1 fruit fly cellular context compared by ENCODE assay signal in the genomic region with DNA sequence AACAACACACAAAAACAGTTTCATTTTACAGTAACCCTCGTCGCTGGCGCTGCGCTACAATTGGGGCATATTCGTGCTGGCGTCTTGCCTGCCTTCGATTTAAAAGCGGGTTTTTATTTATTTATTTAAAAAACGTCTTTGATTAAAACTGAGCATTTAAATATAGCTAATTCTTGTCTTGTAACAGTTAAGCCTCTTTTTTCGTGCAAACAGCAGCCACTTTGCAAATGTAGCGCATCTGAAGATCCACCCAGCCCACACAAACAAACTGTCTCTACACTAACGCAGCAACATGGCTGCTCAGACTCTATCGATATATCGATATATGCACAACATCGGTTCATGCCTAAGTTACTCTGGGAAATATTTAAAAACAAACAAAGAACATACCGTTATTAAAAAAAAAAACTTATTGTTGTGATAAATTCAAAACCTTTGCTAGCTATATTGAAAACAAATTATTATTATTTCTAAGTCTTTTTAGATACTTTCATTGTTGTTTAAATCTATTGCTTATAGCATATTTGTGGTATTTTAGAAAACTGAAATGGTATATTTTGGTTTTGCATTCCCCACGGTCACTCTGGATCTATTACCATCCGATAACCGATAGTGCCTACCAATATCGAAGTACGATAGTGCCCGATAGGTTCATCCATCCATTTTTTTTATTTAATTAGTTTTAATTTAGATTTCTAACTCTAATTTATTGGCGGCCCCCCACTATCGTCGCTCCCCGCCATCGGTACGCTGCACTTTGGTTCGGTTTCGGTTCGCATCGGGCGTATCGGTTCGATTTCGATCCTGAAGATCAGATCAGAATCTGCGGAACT.
TF ChIP-seq lines count a peak whose summit lies in the region.

A gene (minus strand): TSS at position 287 of the 833 bp plus-strand sequence.
A gene (plus strand): TSS at position 615 of the 833 bp plus-strand sequence.

TF ChIP-seq in whole organism, embryonic, 481 proteins besides CTCF, POLR2A, EP300 and RAD21 (continued from another document and continues in another):
- TF ChIP-seq nau (GFP tag; optimal IDR thresholded peaks at IDR 0.05; lab: Kevin White, UChicago) (peak; percentile 36), CG31365 (tag; optimal IDR thresholded peaks at IDR 0.05; lab: Kevin White, UChicago) (peak; percentile 34), ac (GFP tag; optimal IDR thresholded peaks at IDR 0.05; lab: Kevin White, UChicago) (peak; percentile 52), lbe (GFP tag; optimal IDR thresholded peaks at IDR 0.05; lab: Kevin White, UChicago) (peak; percentile 79), gem (tag; optimal IDR thresholded peaks at IDR 0.05; lab: Kevin White, UChicago) (peak; percentile 91), Poxn (GFP tag; IDR thresholded peaks at IDR 0.05; lab: Robert Waterston, UW) (no peak; the same call in 1 of the 2 replicates), CG43689 (GFP tag; IDR thresholded peaks at IDR 0.05; lab: Robert Waterston, UW) (no peak), nerfin-1 (tag; optimal IDR thresholded peaks at IDR 0.05; lab: Kevin White, UChicago) (peak; percentile 74), CG5245 (GFP tag; optimal IDR thresholded peaks at IDR 0.05; lab: Kevin White, UChicago) (peak; percentile 70), CG6654 (GFP tag; optimal IDR thresholded peaks at IDR 0.05; lab: Kevin White, UChicago) (peak; percentile 49), dmrt99B (tag; optimal IDR thresholded peaks at IDR 0.05; lab: Kevin White, UChicago) (peak; percentile 82), Bgb (GFP tag; IDR thresholded peaks at IDR 0.05; lab: Robert Waterston, UW; ENCODE audit: partially characterized antibody) (peak; percentile 68), CG13775 (GFP tag; optimal IDR thresholded peaks at IDR 0.05; lab: Kevin White, UChicago) (peak; percentile 91), CG1529 (GFP tag; optimal IDR thresholded peaks at IDR 0.05; lab: Kevin White, UChicago) (peak; percentile 68), btn (GFP tag; optimal IDR thresholded peaks at IDR 0.05; lab: Kevin White, UChicago) (peak; percentile 65), Usf (GFP tag; optimal IDR thresholded peaks at IDR 0.05; lab: Kevin White, UChicago) (peak; percentile 77), NK7.1 (GFP tag; optimal IDR thresholded peaks at IDR 0.05; lab: Kevin White, UChicago) (peak; percentile 60), CG6791 (GFP tag; IDR thresholded peaks at IDR 0.05; lab: Robert Waterston, UW; ENCODE audit: partially characterized antibody) (peak; percentile 55; the same call in 1 of the 3 replicates), CG10321 (GFP tag; IDR thresholded peaks at IDR 0.05; lab: Robert Waterston, UW) (peak; percentile 58; the same call in 1 of the 2 replicates), BEAF-32 (GFP tag; optimal IDR thresholded peaks at IDR 0.05; lab: Kevin White, UChicago) (peak; percentile 85), tll (GFP tag; optimal IDR thresholded peaks at IDR 0.05; lab: Kevin White, UChicago) (peak in 1 of 2 experiments; percentile 50), CG2678 (tag; optimal IDR thresholded peaks at IDR 0.05; lab: Kevin White, UChicago) (peak; percentile 89), zfh2 (GFP tag; optimal IDR thresholded peaks at IDR 0.05; lab: Kevin White, UChicago) (peak; percentile 88), ato (GFP tag; IDR thresholded peaks at IDR 0.05; lab: Robert Waterston, UW; ENCODE audit: partially characterized antibody) (peak; percentile 28), lmd (GFP tag; IDR thresholded peaks at IDR 0.05; lab: Robert Waterston, UW) (peak; percentile 91), CG13123 (GFP tag; optimal IDR thresholded peaks at IDR 0.05; lab: Kevin White, UChicago) (peak; percentile 81), Lpt (GFP tag; optimal IDR thresholded peaks at IDR 0.05; lab: Kevin White, UChicago) (no peak), CG1792 (GFP tag; optimal IDR thresholded peaks at IDR 0.05; lab: Kevin White, UChicago) (peak; percentile 77), gcm (GFP tag; optimal IDR thresholded peaks at IDR 0.05; lab: Kevin White, UChicago) (peak; percentile 81), CG12071 (GFP tag; optimal IDR thresholded peaks at IDR 0.05; lab: Kevin White, UChicago) (no peak), Sry-β (GFP tag; optimal IDR thresholded peaks at IDR 0.05; lab: Kevin White, UChicago) (peak; percentile 40), CG18619 (GFP tag; optimal IDR thresholded peaks at IDR 0.05; lab: Kevin White, UChicago) (peak; percentile 79), CG8089 (GFP tag; optimal IDR thresholded peaks at IDR 0.05; lab: Kevin White, UChicago) (peak; percentile 86), CG2202 (tag; optimal IDR thresholded peaks at IDR 0.05; lab: Kevin White, UChicago) (peak; percentile 75), kah (GFP tag; optimal IDR thresholded peaks at IDR 0.05; lab: Kevin White, UChicago) (peak; percentile 62), kni (GFP tag; optimal IDR thresholded peaks at IDR 0.05; lab: Kevin White, UChicago) (no peak), Atf6 (GFP tag; IDR thresholded peaks at IDR 0.05; lab: Robert Waterston, UW) (peak; percentile 87), Ets65A (GFP tag; lab: Kevin White, UChicago) (peak; percentile 98), CG16813 (GFP tag; IDR thresholded peaks at IDR 0.05; lab: Robert Waterston, UW; ENCODE audit: partially characterized antibody) (peak; percentile 74), Fer3 (tag; optimal IDR thresholded peaks at IDR 0.05; lab: Kevin White, UChicago) (peak; percentile 87), Dek (tag; optimal IDR thresholded peaks at IDR 0.05; lab: Kevin White, UChicago) (peak; percentile 79), pzg (GFP tag; optimal IDR thresholded peaks at IDR 0.05; lab: Kevin White, UChicago) (peak; percentile 47), CG13894 (tag; optimal IDR thresholded peaks at IDR 0.05; lab: Kevin White, UChicago) (peak; percentile 71), phol (tag; optimal IDR thresholded peaks at IDR 0.05; lab: Kevin White, UChicago) (peak; percentile 96), stwl (tag; optimal IDR thresholded peaks at IDR 0.05; lab: Kevin White, UChicago) (peak; percentile 35), Gug (GFP tag; IDR thresholded peaks at IDR 0.05; lab: Robert Waterston, UW) (peak; percentile 89), grn (GFP tag; optimal IDR thresholded peaks at IDR 0.05; lab: Kevin White, UChicago) (peak; percentile 43), CG8388 (GFP tag; optimal IDR thresholded peaks at IDR 0.05; lab: Kevin White, UChicago) (peak; percentile 78), sens (GFP tag; lab: Kevin White, UChicago) (peak; percentile 97), kay (GFP tag; optimal IDR thresholded peaks at IDR 0.05; lab: Kevin White, UChicago) (peak; percentile 60), PHDP (tag; optimal IDR thresholded peaks at IDR 0.05; lab: Kevin White, UChicago) (peak; percentile 84), CG11247 (GFP tag; IDR thresholded peaks at IDR 0.05; lab: Robert Waterston, UW) (peak; percentile 85), CG7372 (GFP tag; IDR thresholded peaks at IDR 0.05; lab: Robert Waterston, UW) (peak; percentile 84), CG16779 (GFP tag; IDR thresholded peaks at IDR 0.05; lab: Robert Waterston, UW) (0 out of 2 replicates have a peak, but pooled peaks have one; percentile 31), CG2875 (GFP tag; optimal IDR thresholded peaks at IDR 0.05; lab: Kevin White, UChicago) (peak; percentile 68), Stat92E (GFP tag; optimal IDR thresholded peaks at IDR 0.05; lab: Kevin White, UChicago) (peak in 1 of 3 experiments; percentile 18), chif (GFP tag; optimal IDR thresholded peaks at IDR 0.05; lab: Kevin White, UChicago) (peak; percentile 79 to 90), pb (GFP tag; optimal IDR thresholded peaks at IDR 0.05; lab: Kevin White, UChicago) (peak; percentile 79), Nf-YA (GFP tag; IDR thresholded peaks at IDR 0.05; lab: Robert Waterston, UW) (peak; percentile 41; the same call in 1 of the 2 replicates), CG14965 (GFP tag; optimal IDR thresholded peaks at IDR 0.05; lab: Kevin White, UChicago; ENCODE audit: borderline replicate concordance) (no peak), HLH54F (GFP tag; optimal IDR thresholded peaks at IDR 0.05; lab: Kevin White, UChicago) (peak; percentile 88), CG12391 (tag; optimal IDR thresholded peaks at IDR 0.05; lab: Kevin White, UChicago) (peak; percentile 89), tio (GFP tag; optimal IDR thresholded peaks at IDR 0.05; lab: Kevin White, UChicago) (peak; percentile 75), CG11696 (GFP tag; IDR thresholded peaks at IDR 0.05; lab: Robert Waterston, UW) (peak; percentile 70), CG7271 (tag; optimal IDR thresholded peaks at IDR 0.05; lab: Kevin White, UChicago) (peak; percentile 31), HmgZ (tag; optimal IDR thresholded peaks at IDR 0.05; lab: Kevin White, UChicago) (peak; percentile 90), Gsc (GFP tag; IDR thresholded peaks at IDR 0.05; lab: Robert Waterston, UW) (no peak), CG7786 (GFP tag; optimal IDR thresholded peaks at IDR 0.05; lab: Kevin White, UChicago) (peak; percentile 88), Asciz (GFP tag; optimal IDR thresholded peaks at IDR 0.05; lab: Kevin White, UChicago) (peak; percentile 77), p53 (GFP tag; optimal IDR thresholded peaks at IDR 0.05; lab: Kevin White, UChicago) (peak; percentile 68), CkIIα-i1 (GFP tag; IDR thresholded peaks at IDR 0.05; lab: Robert Waterston, UW) (no peak), da (GFP tag; optimal IDR thresholded peaks at IDR 0.05; lab: Kevin White, UChicago) (peak; percentile 71), Hand (GFP tag; optimal IDR thresholded peaks at IDR 0.05; lab: Kevin White, UChicago) (peak; percentile 47), mld (GFP tag; IDR thresholded peaks at IDR 0.05; lab: Robert Waterston, UW; ENCODE audit: partially characterized antibody) (peak; percentile 68; the same call in 2 of the 3 replicates), sim (GFP tag; IDR thresholded peaks at IDR 0.05; lab: Robert Waterston, UW) (peak; percentile 83), CG13424 (tag; optimal IDR thresholded peaks at IDR 0.05; lab: Kevin White, UChicago) (peak; percentile 86), CG15011 (GFP tag; optimal IDR thresholded peaks at IDR 0.05; lab: Kevin White, UChicago) (peak; percentile 49), CG15073 (GFP tag; optimal IDR thresholded peaks at IDR 0.05; lab: Kevin White, UChicago) (peak; percentile 64), CG10431 (GFP tag; optimal IDR thresholded peaks at IDR 0.05; lab: Kevin White, UChicago) (peak; percentile 9), CG1602 (GFP tag; optimal IDR thresholded peaks at IDR 0.05; lab: Kevin White, UChicago) (peak; percentile 90), slou (GFP tag; optimal IDR thresholded peaks at IDR 0.05; lab: Kevin White, UChicago) (peak; percentile 63), CG14860 (GFP tag; IDR thresholded peaks at IDR 0.05; lab: Robert Waterston, UW; ENCODE audit: partially characterized antibody) (peak; percentile 60; the same call in 2 of the 3 replicates), tap (tag; optimal IDR thresholded peaks at IDR 0.05; lab: Kevin White, UChicago) (peak; percentile 68), Bdp1 (GFP tag; optimal IDR thresholded peaks at IDR 0.05; lab: Kevin White, UChicago) (peak; percentile 74), trem (tag; optimal IDR thresholded peaks at IDR 0.05; lab: Kevin White, UChicago) (peak; percentile 81), CG10147 (GFP tag; optimal IDR thresholded peaks at IDR 0.05; lab: Kevin White, UChicago) (peak; percentile 83), Fer2 (tag; optimal IDR thresholded peaks at IDR 0.05; lab: Kevin White, UChicago) (peak; percentile 78), trh (GFP tag; optimal IDR thresholded peaks at IDR 0.05; lab: Kevin White, UChicago) (peak; percentile 74), MESR4 (GFP tag; optimal IDR thresholded peaks at IDR 0.05; lab: Kevin White, UChicago) (peak; percentile 80), tx (GFP tag; optimal IDR thresholded peaks at IDR 0.05; lab: Kevin White, UChicago) (peak; percentile 75), CG9215 (GFP tag; IDR thresholded peaks at IDR 0.05; lab: Robert Waterston, UW) (peak; percentile 89), CG8359 (GFP tag; optimal IDR thresholded peaks at IDR 0.05; lab: Kevin White, UChicago; ENCODE audit: borderline replicate concordance) (peak; percentile 57), pan (optimal IDR thresholded peaks at IDR 0.05; lab: Kevin White, UChicago) (no peak), pan (GFP tag; optimal IDR thresholded peaks at IDR 0.05 in 1 of 2, IDR thresholded peaks at IDR 0.05 in 1 of 2) (peak in 1 of 2 experiments; percentile 88), E2f1 (GFP tag; IDR thresholded peaks at IDR 0.05; lab: Robert Waterston, UW) (peak; percentile 80), row (GFP tag; IDR thresholded peaks at IDR 0.05; lab: Robert Waterston, UW) (peak; percentile 100), exex (tag; optimal IDR thresholded peaks at IDR 0.05; lab: Kevin White, UChicago) (peak; percentile 53), CG18599 (GFP tag; optimal IDR thresholded peaks at IDR 0.05; lab: Kevin White, UChicago) (peak; percentile 85), sqz (GFP tag; optimal IDR thresholded peaks at IDR 0.05; lab: Kevin White, UChicago) (peak; percentile 56), pros (GFP tag; optimal IDR thresholded peaks at IDR 0.05; lab: Kevin White, UChicago) (no peak), CG10209 (GFP tag; optimal IDR thresholded peaks at IDR 0.05; lab: Kevin White, UChicago) (peak; percentile 84), Awh (GFP tag; IDR thresholded peaks at IDR 0.05; lab: Robert Waterston, UW) (peak; percentile 89), NfI (GFP tag; optimal IDR thresholded peaks at IDR 0.05; lab: Kevin White, UChicago) (peak; percentile 89), salm (tag; optimal IDR thresholded peaks at IDR 0.05; lab: Kevin White, UChicago) (peak; percentile 55), CG17912 (GFP tag; optimal IDR thresholded peaks at IDR 0.05; lab: Kevin White, UChicago) (peak; percentile 74), CG6254 (GFP tag; optimal IDR thresholded peaks at IDR 0.05; lab: Kevin White, UChicago) (peak; percentile 45), nom (GFP tag; optimal IDR thresholded peaks at IDR 0.05; lab: Kevin White, UChicago) (peak; percentile 60), ab (GFP tag; optimal IDR thresholded peaks at IDR 0.05; lab: Kevin White, UChicago) (peak; percentile 49), Drgx (GFP tag; IDR thresholded peaks at IDR 0.05; lab: Robert Waterston, UW) (peak; percentile 76), fru (optimal IDR thresholded peaks at IDR 0.05; lab: Kevin White, UChicago) (no peak), CG12236 (GFP tag; optimal IDR thresholded peaks at IDR 0.05; lab: Kevin White, UChicago) (peak; percentile 62), pho (GFP tag; optimal IDR thresholded peaks at IDR 0.05; lab: Kevin White, UChicago) (peak; percentile 85), Med (GFP tag; lab: Kevin White, UChicago) (peak; percentile 99), otp (GFP tag; IDR thresholded peaks at IDR 0.05; lab: Robert Waterston, UW) (peak; percentile 79), HLHmδ (GFP tag; optimal IDR thresholded peaks at IDR 0.05; lab: Kevin White, UChicago) (no peak), Vsx1 (GFP tag; optimal IDR thresholded peaks at IDR 0.05; lab: Kevin White, UChicago) (peak; percentile 49), vnd (GFP tag; IDR thresholded peaks at IDR 0.05; lab: Robert Waterston, UW; ENCODE audit: partially characterized antibody) (peak; percentile 69), CG6689 (GFP tag; IDR thresholded peaks at IDR 0.05; lab: Robert Waterston, UW) (peak; percentile 90)
